Worm (Caenorhabditis elegans) whole organism, midembryonic: ENCODE data around the gene C08G5.6.

Experiments used
- T22C8.4 ChIP-seq: fragments of 200-800 bp; sonication (Bioruptor generic); IDR thresholded peaks from 2 replicates; pipeline ENCODE4 v1.3.6; 2022; ENCODE audit warnings: missing genetic modification characterization, missing compliant biosample characterization
- flt-1 ChIP-seq: fragments of 200-800 bp; sonication (Bioruptor generic); IDR thresholded peaks from 2 replicates; pipeline ENCODE4 v1.3.6; 2022; ENCODE audit warnings: missing genetic modification characterization, missing compliant biosample characterization
- med-1 ChIP-seq: sonication (generic microtip); optimal IDR thresholded peaks from 2 replicates; lab custom pipeline; 2017; ENCODE audit warnings: missing genetic modification characterization, mild to moderate bottlenecking, missing compliant biosample characterization, antibody characterized with exemption, missing genetic modification reagents; ENCODE audit not compliant: insufficient read depth
- ref-1 ChIP-seq: fragments of 200-800 bp; sonication (Bioruptor generic); conservative IDR thresholded peaks from 2 replicates; pipeline ENCODE4 v1.3.6; 2022; ENCODE audit warnings: missing genetic modification reagents, missing genetic modification characterization, missing compliant biosample characterization
- tab-1 ChIP-seq: fragments of 200-800 bp; sonication (Bioruptor generic); IDR thresholded peaks from 2 replicates; pipeline ENCODE4 v1.3.6; 2022; ENCODE audit warnings: missing genetic modification characterization, missing compliant biosample characterization
- ztf-29 ChIP-seq: fragments of 200-800 bp; sonication (Bioruptor generic); IDR thresholded peaks from 2 replicates; pipeline ENCODE4 v1.3.6; 2022; ENCODE audit warnings: missing genetic modification reagents, missing genetic modification characterization, missing compliant biosample characterization

ce11 chrII:782903-783302, 12.6 kb downstream of the C08G5.6 start, which contains the start of gene Y39F10A.3:
- TF ChIP-seq flt-1 (GFP tag; lab: Robert Waterston, UW) (no peak), ztf-29 (GFP tag; lab: Robert Waterston, UW) (no peak), med-1 (GFP tag; lab: Kevin White, UChicago) (no peak), ref-1 (GFP tag; lab: Robert Waterston, UW) (no peak), tab-1 (GFP tag; lab: Robert Waterston, UW) (no peak), T22C8.4 (GFP tag; lab: Robert Waterston, UW) (no peak)
